Worm (Caenorhabditis elegans) whole organism, L1 larva: ENCODE measurements around the gene C36E8.4.
A peak's percentile ranks its signal among the peaks of the same experiment; 100 is the strongest.

Experiments
- C34B4.2 ChIP-seq: sonication (generic microtip); optimal IDR thresholded peaks from 2 replicates; lab custom pipeline; 2017; ENCODE audit warnings: mild to moderate bottlenecking, missing genetic modification characterization, missing compliant biosample characterization
- Y116A8C.19 ChIP-seq: sonication (generic microtip); optimal IDR thresholded peaks from 2 replicates; lab custom pipeline; 2016; ENCODE audit warnings: missing compliant biosample characterization, missing genetic modification characterization, borderline replicate concordance
- aly-2 ChIP-seq: fragments of 150-350 bp; optimal IDR thresholded peaks from 2 replicates; lab custom pipeline; 2014; ENCODE audit warnings: missing biosample characterization, missing genetic modification characterization
- ama-1 ChIP-seq: fragments of 150-350 bp; optimal IDR thresholded peaks from 2 replicates; lab custom pipeline; 2014
- blmp-1 ChIP-seq: fragments of 150-350 bp; optimal IDR thresholded peaks from 2 replicates; lab custom pipeline; 2014; ENCODE audit warnings: missing biosample characterization, missing genetic modification characterization
- ceh-63 ChIP-seq: fragments of 200-800 bp; sonication (Bioruptor generic); optimal IDR thresholded peaks from 2 replicates; lab custom pipeline; 2018; ENCODE audit warnings: mild to moderate bottlenecking, missing genetic modification characterization, missing compliant biosample characterization
- ceh-8 ChIP-seq: fragments of 200-800 bp; sonication (Bioruptor generic); optimal IDR thresholded peaks from 2 replicates; lab custom pipeline; 2018; ENCODE audit warnings: mild to moderate bottlenecking, missing genetic modification characterization, moderate library complexity, missing compliant biosample characterization
- ceh-82 ChIP-seq, 3 experiments: fragments of 150-350 bp in 1 of 3; sonication (generic microtip) in 2 of 3; optimal IDR thresholded peaks; 2 replicates each; lab custom pipeline; 2014 to 2017; ENCODE audit warnings: missing biosample characterization in 3 of 3, missing genetic modification characterization in 3 of 3
- ceh-88 ChIP-seq: fragments of 200-800 bp; sonication (Bioruptor generic); IDR thresholded peaks from 2 replicates; pipeline ENCODE4 v1.3.6; 2022; ENCODE audit warnings: missing genetic modification characterization, missing compliant biosample characterization
- ceh-90 ChIP-seq: sonication (generic microtip); optimal IDR thresholded peaks from 2 replicates; lab custom pipeline; 2016; ENCODE audit warnings: missing genetic modification characterization, missing compliant biosample characterization
- dpl-1 ChIP-seq, 3 experiments: fragments of 150-350 bp in 2 of 3; sonication (generic microtip) in 1 of 3; optimal IDR thresholded peaks; 2 replicates each; lab custom pipeline; 2014 to 2017; ENCODE audit warnings: missing biosample characterization in 3 of 3, missing genetic modification characterization in 3 of 3, missing genetic modification reagents in 3 of 3
- dsc-1 ChIP-seq: sonication (generic microtip); optimal IDR thresholded peaks from 2 replicates; lab custom pipeline; 2016; ENCODE audit warnings: mild to moderate bottlenecking, missing genetic modification characterization, missing compliant biosample characterization
- efl-1 ChIP-seq, 4 experiments: fragments of 150-350 bp; optimal IDR thresholded peaks in 3 of 4; peaks in 1 of 4; 1 replicate in 1 of 4; 2 replicates in 3 of 4; lab custom pipeline; 2014; ENCODE audit warnings: missing biosample characterization in 2 of 4, missing genetic modification characterization in 2 of 4, missing genetic modification reagents in 2 of 4
- egl-13 ChIP-seq: sonication (generic microtip); optimal IDR thresholded peaks from 2 replicates; lab custom pipeline; 2016; ENCODE audit warnings: missing genotype, missing genetic modification reagents, missing genetic modification characterization, missing compliant biosample characterization
- egl-27 ChIP-seq, 2 experiments: fragments of 150-350 bp in 1 of 2; sonication (generic microtip); optimal IDR thresholded peaks; 3 replicates each; lab custom pipeline; 2017 to 2018; ENCODE audit warnings: missing biosample characterization in 2 of 2, missing genetic modification characterization in 2 of 2, missing genetic modification reagents in 2 of 2
- elt-3 ChIP-seq, 6 experiments: fragments of 150-350 bp in 1 of 6; sonication (generic microtip); optimal IDR thresholded peaks; 2 replicates each; lab custom pipeline; 2017 to 2018; ENCODE audit warnings: missing biosample characterization in 6 of 6, missing genetic modification characterization in 6 of 6, inconsistent platforms in 1 of 6
- ets-5 ChIP-seq: fragments of 200-800 bp; sonication (Bioruptor generic); IDR thresholded peaks from 2 replicates; pipeline ENCODE4 v1.3.6; 2022; ENCODE audit warnings: missing genetic modification characterization, missing compliant biosample characterization
- fkh-10 ChIP-seq: sonication (generic microtip); optimal IDR thresholded peaks from 2 replicates; lab custom pipeline; 2017; ENCODE audit warnings: missing biosample characterization, missing genetic modification reagents, missing genetic modification characterization
- fkh-4 ChIP-seq: sonication (generic microtip); optimal IDR thresholded peaks from 2 replicates; lab custom pipeline; 2016; ENCODE audit warnings: missing compliant biosample characterization, missing genetic modification characterization, borderline replicate concordance
- fkh-8 ChIP-seq: sonication (generic microtip); optimal IDR thresholded peaks from 2 replicates; lab custom pipeline; 2016; ENCODE audit warnings: mild to moderate bottlenecking, missing genetic modification characterization, missing compliant biosample characterization
- fos-1 ChIP-seq: fragments of 150-350 bp; optimal IDR thresholded peaks from 2 replicates; lab custom pipeline; 2014; ENCODE audit warnings: missing biosample characterization, missing genetic modification characterization
- grh-1 ChIP-seq: fragments of 200-800 bp; sonication (Bioruptor generic); IDR thresholded peaks from 2 replicates; pipeline ENCODE4 v1.3.6; 2022; ENCODE audit warnings: missing genetic modification reagents, missing genetic modification characterization, missing compliant biosample characterization
- hlh-17 ChIP-seq: fragments of 200-800 bp; sonication (Bioruptor generic); optimal IDR thresholded peaks from 2 replicates; lab custom pipeline; 2018; ENCODE audit warnings: missing genetic modification characterization, mild to moderate bottlenecking, missing compliant biosample characterization, moderate library complexity, borderline replicate concordance
- hlh-4 ChIP-seq: sonication (generic microtip); optimal IDR thresholded peaks from 2 replicates; lab custom pipeline; 2016; ENCODE audit warnings: mild to moderate bottlenecking, missing genetic modification characterization, missing compliant biosample characterization
- irx-1 ChIP-seq: sonication (generic microtip); optimal IDR thresholded peaks from 2 replicates; lab custom pipeline; 2016; ENCODE audit warnings: missing genetic modification characterization, missing compliant biosample characterization
- lin-13 ChIP-seq: fragments of 150-350 bp; optimal IDR thresholded peaks from 2 replicates; lab custom pipeline; 2014; ENCODE audit warnings: missing biosample characterization, missing genetic modification reagents, missing genetic modification characterization
- lin-15B ChIP-seq: fragments of 150-350 bp; sonication (generic microtip); optimal IDR thresholded peaks from 3 replicates; lab custom pipeline; 2014; ENCODE audit warnings: missing biosample characterization, missing genetic modification characterization
- lin-35 ChIP-seq, 2 experiments: fragments of 150-350 bp; optimal IDR thresholded peaks; 2 replicates each; lab custom pipeline; 2014; ENCODE audit warnings: missing biosample characterization in 2 of 2, missing genetic modification characterization in 2 of 2, missing genetic modification reagents in 2 of 2
- lir-3 ChIP-seq: sonication (generic microtip); optimal IDR thresholded peaks from 2 replicates; lab custom pipeline; 2016; ENCODE audit warnings: mild to moderate bottlenecking, missing genetic modification characterization, moderate library complexity, missing compliant biosample characterization; ENCODE audit not compliant: poor library complexity
- lsy-2 ChIP-seq, 2 experiments: fragments of 150-350 bp; optimal IDR thresholded peaks; 2 replicates each; lab custom pipeline; 2014; ENCODE audit warnings: missing biosample characterization in 2 of 2, missing genetic modification characterization in 2 of 2
- nhr-11 ChIP-seq: fragments of 150-350 bp; optimal IDR thresholded peaks from 2 replicates; lab custom pipeline; 2014; ENCODE audit warnings: missing biosample characterization, missing genetic modification characterization
- nhr-19 ChIP-seq: fragments of 200-800 bp; sonication (Bioruptor generic); conservative IDR thresholded peaks from 2 replicates; pipeline ENCODE4 v1.3.6; 2022; ENCODE audit warnings: missing genetic modification characterization, missing compliant biosample characterization
- nhr-20 ChIP-seq: sonication (generic microtip); optimal IDR thresholded peaks from 2 replicates; lab custom pipeline; 2016; ENCODE audit warnings: mild to moderate bottlenecking, missing genetic modification characterization, missing compliant biosample characterization
- nhr-237 ChIP-seq: fragments of 150-350 bp; optimal IDR thresholded peaks from 2 replicates; lab custom pipeline; 2014; ENCODE audit warnings: missing biosample characterization, missing genetic modification characterization
- nhr-28 ChIP-seq: fragments of 150-350 bp; optimal IDR thresholded peaks from 2 replicates; lab custom pipeline; 2014; ENCODE audit warnings: missing biosample characterization, missing genetic modification characterization
- nhr-47 ChIP-seq: sonication (generic microtip); optimal IDR thresholded peaks from 2 replicates; lab custom pipeline; 2016; ENCODE audit warnings: mild to moderate bottlenecking, missing genetic modification characterization, moderate library complexity, missing compliant biosample characterization
- nhr-77 ChIP-seq: fragments of 150-350 bp; optimal IDR thresholded peaks from 2 replicates; lab custom pipeline; 2014; ENCODE audit warnings: missing biosample characterization, missing genetic modification characterization
- nhr-84 ChIP-seq: sonication (generic microtip); optimal IDR thresholded peaks from 2 replicates; lab custom pipeline; 2017; ENCODE audit warnings: missing biosample characterization, missing genetic modification characterization
- nhr-85 ChIP-seq: sonication (generic microtip); peaks from one replicate; lab custom pipeline; 2016; ENCODE audit warnings: missing genetic modification characterization, inconsistent platforms, missing compliant biosample characterization
- nhr-90 ChIP-seq: sonication (generic microtip); optimal IDR thresholded peaks from 2 replicates; lab custom pipeline; 2016; ENCODE audit warnings: mild to moderate bottlenecking, missing genetic modification characterization, missing compliant biosample characterization; ENCODE audit not compliant: poor library complexity
- pax-3 ChIP-seq: fragments of 200-800 bp; sonication (Bioruptor generic); optimal IDR thresholded peaks from 2 replicates; lab custom pipeline; 2018; ENCODE audit warnings: mild to moderate bottlenecking, missing genetic modification characterization, moderate library complexity, missing compliant biosample characterization
- rnt-1 ChIP-seq: sonication (generic microtip); optimal IDR thresholded peaks from 2 replicates; lab custom pipeline; 2016; ENCODE audit warnings: mild to moderate bottlenecking, missing genetic modification characterization, moderate library complexity, missing compliant biosample characterization
- snpc-4 ChIP-seq: fragments of 150-350 bp; optimal IDR thresholded peaks from 2 replicates; lab custom pipeline; 2014; ENCODE audit warnings: missing biosample characterization, missing genetic modification characterization
- sox-4 ChIP-seq: sonication (generic microtip); optimal IDR thresholded peaks from 2 replicates; lab custom pipeline; 2016; ENCODE audit warnings: missing genetic modification characterization, missing compliant biosample characterization
- sptf-1 ChIP-seq: fragments of 150-350 bp; optimal IDR thresholded peaks from 2 replicates; lab custom pipeline; 2014; ENCODE audit warnings: missing biosample characterization, missing genetic modification characterization
- sup-37 ChIP-seq: fragments of 200-800 bp; sonication (Bioruptor generic); optimal IDR thresholded peaks from 2 replicates; lab custom pipeline; 2018; ENCODE audit warnings: mild to moderate bottlenecking, missing genetic modification characterization, missing compliant biosample characterization
- swsn-7 ChIP-seq: sonication (generic microtip); optimal IDR thresholded peaks from 2 replicates; lab custom pipeline; 2016; ENCODE audit warnings: missing genetic modification characterization, missing compliant biosample characterization
- tlp-1 ChIP-seq: fragments of 150-350 bp; optimal IDR thresholded peaks from 2 replicates; lab custom pipeline; 2014; ENCODE audit warnings: missing biosample characterization, missing genetic modification characterization
- unc-30 ChIP-seq: sonication (generic microtip); optimal IDR thresholded peaks from 2 replicates; lab custom pipeline; 2017; ENCODE audit warnings: missing biosample characterization, missing genetic modification characterization
- unc-62 ChIP-seq: fragments of 150-350 bp; optimal IDR thresholded peaks from 2 replicates; lab custom pipeline; 2014; ENCODE audit warnings: missing biosample characterization, missing genetic modification reagents, missing genetic modification characterization
- unc-86 ChIP-seq: sonication (generic microtip); optimal IDR thresholded peaks from 2 replicates; lab custom pipeline; 2016; ENCODE audit warnings: missing genetic modification characterization, missing compliant biosample characterization
- ztf-4 ChIP-seq: fragments of 150-350 bp; optimal IDR thresholded peaks from 2 replicates; lab custom pipeline; 2014; ENCODE audit warnings: missing biosample characterization, missing genetic modification characterization

C36E8.4 gene

DNA sequence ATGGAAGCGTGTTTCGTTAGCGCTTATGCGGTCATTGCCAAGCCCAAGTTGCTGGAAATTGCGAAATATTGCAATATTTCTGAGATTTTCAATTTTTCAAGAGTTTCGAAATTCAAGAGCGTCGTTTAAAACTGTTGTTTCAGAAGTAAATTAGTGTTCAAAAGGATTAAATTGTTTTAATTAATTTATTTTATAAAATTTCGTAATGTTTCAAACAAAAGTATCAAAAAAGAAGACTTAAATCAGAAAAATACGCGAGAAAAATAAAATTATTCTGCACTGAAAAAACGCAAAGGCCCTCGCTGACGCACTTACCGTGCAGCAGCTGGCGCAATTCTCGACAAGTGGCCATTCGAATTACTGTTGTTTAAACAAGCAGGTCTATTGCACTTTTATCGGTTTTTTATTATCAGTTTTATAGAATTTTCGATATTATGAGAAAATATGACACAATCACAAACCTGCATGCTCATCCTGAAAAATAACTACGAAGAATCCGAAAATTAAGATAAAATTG lies 8.0 kb upstream of the C36E8.4 start, which contains the start of gene tif-1A:
tif-1A (minus strand) TSS at position 51 of the 517 bp plus-strand sequence.
- TF ChIP-seq grh-1 (GFP tag; lab: Robert Waterston, UW) (peak; percentile 42; the same call in 1 of the 2 replicates), nhr-85 (peak; percentile 89), fkh-4 (peak; percentile 34), nhr-28 (no peak), nhr-20 (tag; lab: Kevin White, UChicago) (peak; percentile 87), tlp-1 (tag; lab: Kevin White, UChicago) (no peak), nhr-47 (tag; lab: Kevin White, UChicago) (peak; percentile 90), unc-62 (GFP tag; lab: Kevin White, UChicago) (no peak), snpc-4 (tag; lab: Kevin White, UChicago) (peak; percentile 82), pax-3 (tag; lab: Kevin White, UChicago) (peak; percentile 53), ceh-90 (tag; lab: Kevin White, UChicago) (no peak), fos-1 (tag; lab: Kevin White, UChicago) (peak; percentile 45), ets-5 (GFP tag; lab: Robert Waterston, UW) (no peak), ama-1 (no peak), lin-13 (GFP tag; lab: Kevin White, UChicago) (peak; percentile 69), hlh-4 (tag; lab: Kevin White, UChicago) (no peak), swsn-7 (tag; lab: Kevin White, UChicago) (peak; percentile 84), rnt-1 (peak; percentile 86), ceh-8 (GFP tag; lab: Kevin White, UChicago) (peak; percentile 14), nhr-237 (tag; lab: Kevin White, UChicago) (peak; percentile 13), sox-4 (peak; percentile 30), lir-3 (tag; lab: Kevin White, UChicago) (peak; percentile 10), efl-1 (optimal IDR thresholded peaks at IDR 0.05; lab: Kevin White, UChicago) (peak; percentile 76 to 83), efl-1 (GFP tag; optimal IDR thresholded peaks at IDR 0.05 in 1 of 2; lab: Kevin White, UChicago) (peak; percentile 78 to 98), unc-30 (tag; lab: Kevin White, UChicago) (no peak), sup-37 (GFP tag; lab: Kevin White, UChicago) (no peak), fkh-8 (tag; lab: Kevin White, UChicago) (peak; percentile 62), dsc-1 (tag; lab: Kevin White, UChicago) (peak; percentile 82), dpl-1 (GFP tag; optimal IDR thresholded peaks at IDR 0.05; lab: Kevin White, UChicago) (peak; percentile 79 to 85 (median 84)), egl-27 (tag; optimal IDR thresholded peaks at IDR 0.05; lab: Kevin White, UChicago) (no peak), ceh-63 (GFP tag; lab: Kevin White, UChicago) (no peak), ceh-88 (GFP tag; lab: Robert Waterston, UW) (peak; percentile 51; the same call in 1 of the 2 replicates), lin-15B (tag; lab: Kevin White, UChicago) (peak; percentile 67), lin-35 (GFP tag; optimal IDR thresholded peaks at IDR 0.05; lab: Kevin White, UChicago) (peak; percentile 76 to 90), ztf-4 (tag; lab: Kevin White, UChicago) (peak; percentile 31), nhr-90 (tag; lab: Kevin White, UChicago) (peak; percentile 92), hlh-17 (GFP tag; lab: Kevin White, UChicago) (no peak), aly-2 (tag; lab: Kevin White, UChicago) (peak; percentile 9), C34B4.2 (no peak), nhr-84 (tag; lab: Kevin White, UChicago) (no peak), egl-13 (tag; lab: Kevin White, UChicago) (peak; percentile 63), elt-3 (tag; optimal IDR thresholded peaks at IDR 0.05; lab: Kevin White, UChicago) (peak in 3 of 6 experiments; percentile 3 to 74 (median 56)), lsy-2 (tag; optimal IDR thresholded peaks at IDR 0.05; lab: Kevin White, UChicago) (peak; percentile 92), unc-86 (peak; percentile 76), nhr-11 (tag; lab: Kevin White, UChicago) (peak; percentile 18), fkh-10 (peak; percentile 9), nhr-77 (tag; lab: Kevin White, UChicago) (peak; percentile 37), Y116A8C.19 (tag; lab: Kevin White, UChicago) (no peak), ceh-82 (tag; optimal IDR thresholded peaks at IDR 0.05; lab: Kevin White, UChicago) (peak; percentile 81 to 91 (median 89)), nhr-19 (GFP tag; lab: Robert Waterston, UW) (peak; percentile 83), irx-1 (tag; lab: Kevin White, UChicago) (peak; percentile 77), sptf-1 (tag; lab: Kevin White, UChicago) (no peak), blmp-1 (peak; percentile 59)
